Fruit fly (Drosophila melanogaster): ENCODE data around the gene Tsp66E.

Tsp66E gene

dm6 chr3L:8920710-8921109 is 8.4 kb downstream of the Tsp66E start (continued):
- TF ChIP-seq NC2β (GFP tag; optimal IDR thresholded peaks at IDR 0.05) = peak; percentile 26
- peak; percentile 76 for TF ChIP-seq Ptx1 (GFP tag; IDR thresholded peaks at IDR 0.05)
- TF ChIP-seq CG9727 (GFP tag; optimal IDR thresholded peaks at IDR 0.05) = peak; percentile 14
- peak; percentile 14; the same call in 1 of the 4 replicates for TF ChIP-seq Gug (GFP tag; IDR thresholded peaks at IDR 0.05)
- TF ChIP-seq unc-4 (GFP tag; IDR thresholded peaks at IDR 0.05; ENCODE audit: partially characterized antibody) = no peak
- TF ChIP-seq ab (GFP tag; optimal IDR thresholded peaks at IDR 0.05) = no peak
- TF ChIP-seq CG12104 (GFP tag; optimal IDR thresholded peaks at IDR 0.05) = peak; percentile 4
- TF ChIP-seq CG10267 (tag; optimal IDR thresholded peaks at IDR 0.05) = no peak
- TF ChIP-seq lola (GFP tag; optimal IDR thresholded peaks at IDR 0.05) = peak in 1 of 3 experiments; percentile 6
- no peak for TF ChIP-seq CG15073 (GFP tag; optimal IDR thresholded peaks at IDR 0.05)
- no peak for TF ChIP-seq MESR4 (GFP tag; optimal IDR thresholded peaks at IDR 0.05)
- TF ChIP-seq CG30403 (GFP tag; optimal IDR thresholded peaks at IDR 0.05) = peak; percentile 67
- TF ChIP-seq E2f1 (GFP tag; IDR thresholded peaks at IDR 0.05) = peak; percentile 35; the same call in 1 of the 2 replicates
- no peak for TF ChIP-seq crol (GFP tag; IDR thresholded peaks at IDR 0.05)
- TF ChIP-seq danr (GFP tag; IDR thresholded peaks at IDR 0.05) = peak; percentile 47; the same call in 1 of the 2 replicates
- peak; percentile 12 for TF ChIP-seq CG3995 (GFP tag; optimal IDR thresholded peaks at IDR 0.05)
- TF ChIP-seq hth (optimal IDR thresholded peaks at IDR 0.05) = no peak
- no peak for TF ChIP-seq CG7963 (GFP tag; IDR thresholded peaks at IDR 0.05; ENCODE audit: partially characterized antibody)
- TF ChIP-seq CG13287 (GFP tag; IDR thresholded peaks at IDR 0.05; ENCODE audit: partially characterized antibody) = no peak
- peak; percentile 48 for TF ChIP-seq D19A (tag; optimal IDR thresholded peaks at IDR 0.05)
- TF ChIP-seq Elba2 (GFP tag; optimal IDR thresholded peaks at IDR 0.05) = no peak
- TF ChIP-seq lab (GFP tag; optimal IDR thresholded peaks at IDR 0.05) = peak; percentile 80
- peak; percentile 37 for TF ChIP-seq CG18476 (GFP tag; optimal IDR thresholded peaks at IDR 0.05)
- no peak for TF ChIP-seq Nf-YA (GFP tag; IDR thresholded peaks at IDR 0.05)
- peak; percentile 46 for TF ChIP-seq CG10654 (GFP tag; optimal IDR thresholded peaks at IDR 0.05)
- no peak for TF ChIP-seq sima (GFP tag; optimal IDR thresholded peaks at IDR 0.05)
- no peak for TF ChIP-seq CG15479 (GFP tag; optimal IDR thresholded peaks at IDR 0.05)
- no peak for TF ChIP-seq trh (GFP tag; optimal IDR thresholded peaks at IDR 0.05)
- peak; percentile 52 for TF ChIP-seq CG12219 (GFP tag; optimal IDR thresholded peaks at IDR 0.05)
- TF ChIP-seq lmd (GFP tag; IDR thresholded peaks at IDR 0.05) = peak; percentile 71
- TF ChIP-seq CG8359 (GFP tag; optimal IDR thresholded peaks at IDR 0.05; ENCODE audit: borderline replicate concordance) = peak; percentile 12
- no peak for TF ChIP-seq lov (optimal IDR thresholded peaks at IDR 0.05)
- TF ChIP-seq lov (GFP tag; IDR thresholded peaks at IDR 0.05) = 0 out of 3 replicates have a peak, but pooled peaks have one; percentile 50
- TF ChIP-seq CG8290 (GFP tag; optimal IDR thresholded peaks at IDR 0.05) = no peak
- peak in 1 of 2 experiments; percentile 82 for TF ChIP-seq CG8290 (tag; optimal IDR thresholded peaks at IDR 0.05)
- TF ChIP-seq CG8765 (GFP tag; IDR thresholded peaks at IDR 0.05) = no peak
- TF ChIP-seq pzg (GFP tag; optimal IDR thresholded peaks at IDR 0.05) = no peak
- no peak for TF ChIP-seq sc (optimal IDR thresholded peaks at IDR 0.05)
- TF ChIP-seq sc (GFP tag; optimal IDR thresholded peaks at IDR 0.05) = peak; percentile 15
- TF ChIP-seq CG1792 (GFP tag; optimal IDR thresholded peaks at IDR 0.05) = peak; percentile 54
- TF ChIP-seq amos (GFP tag; IDR thresholded peaks at IDR 0.05; ENCODE audit: partially characterized antibody) = no peak
- TF ChIP-seq zf30C (GFP tag; optimal IDR thresholded peaks at IDR 0.05) = no peak
- peak; percentile 68 for TF ChIP-seq CG12391 (tag; optimal IDR thresholded peaks at IDR 0.05)
- no peak for TF ChIP-seq CG42726 (GFP tag; IDR thresholded peaks at IDR 0.05; ENCODE audit: partially characterized antibody)
- peak; percentile 12 for TF ChIP-seq gsb-n (tag; optimal IDR thresholded peaks at IDR 0.05)
- TF ChIP-seq CG16863 (GFP tag; optimal IDR thresholded peaks at IDR 0.05) = peak; percentile 64
- TF ChIP-seq mam (GFP tag; optimal IDR thresholded peaks at IDR 0.05) = peak; percentile 51
- peak; percentile 80 for TF ChIP-seq Ada2b (GFP tag; IDR thresholded peaks at IDR 0.05)
- no peak for TF ChIP-seq tll (GFP tag; optimal IDR thresholded peaks at IDR 0.05)
- TF ChIP-seq CG2120 (GFP tag; optimal IDR thresholded peaks at IDR 0.05) = peak; percentile 70
- peak; percentile 29 for TF ChIP-seq CG6683 (GFP tag; optimal IDR thresholded peaks at IDR 0.05)
- TF ChIP-seq Sin3A (optimal IDR thresholded peaks at IDR 0.05) = no peak
